Worm (Caenorhabditis elegans) whole organism, L3 larva: ENCODE results near the gene sru-44.

ENCODE experiments used
- R02D3.7 ChIP-seq: fragments of 150-350 bp; optimal IDR thresholded peaks from 2 replicates; lab custom pipeline; 2014; ENCODE audit warnings: missing biosample characterization, missing genetic modification characterization
- ZK546.5 ChIP-seq: sonication (generic microtip); optimal IDR thresholded peaks from 2 replicates; lab custom pipeline; 2017; ENCODE audit warnings: missing biosample characterization, missing genetic modification characterization
- aly-2 ChIP-seq: fragments of 150-350 bp; optimal IDR thresholded peaks from 2 replicates; lab custom pipeline; 2014; ENCODE audit warnings: missing biosample characterization, missing genetic modification characterization
- ama-1 ChIP-seq: fragments of 150-350 bp; optimal IDR thresholded peaks from 2 replicates; lab custom pipeline; 2018
- ceh-16 ChIP-seq: sonication (generic microtip); optimal IDR thresholded peaks from 2 replicates; lab custom pipeline; 2017; ENCODE audit warnings: missing biosample characterization, missing genetic modification characterization
- ceh-9 ChIP-seq: sonication (generic microtip); optimal IDR thresholded peaks from 2 replicates; lab custom pipeline; 2018; ENCODE audit warnings: missing biosample characterization, missing genetic modification characterization
- egl-27 ChIP-seq: sonication (generic microtip); optimal IDR thresholded peaks from 4 replicates; lab custom pipeline; 2017; ENCODE audit warnings: missing biosample characterization, missing genetic modification reagents, missing genetic modification characterization
- elt-1 ChIP-seq: fragments of 150-350 bp; optimal IDR thresholded peaks from 2 replicates; lab custom pipeline; 2014; ENCODE audit warnings: missing biosample characterization, missing genetic modification characterization
- elt-2 ChIP-seq: sonication (generic microtip); optimal IDR thresholded peaks from 2 replicates; lab custom pipeline; 2016; ENCODE audit warnings: missing genetic modification reagents, mild to moderate bottlenecking, missing genetic modification characterization, missing compliant biosample characterization
- fos-1 ChIP-seq: fragments of 150-350 bp; optimal IDR thresholded peaks from 2 replicates; lab custom pipeline; 2014; ENCODE audit warnings: missing biosample characterization, missing genetic modification characterization
- hmg-11 ChIP-seq: sonication (generic microtip); optimal IDR thresholded peaks from 2 replicates; lab custom pipeline; 2016; ENCODE audit warnings: missing genetic modification characterization, missing compliant biosample characterization
- lin-15B ChIP-seq: fragments of 150-350 bp; optimal IDR thresholded peaks from 2 replicates; lab custom pipeline; 2014; ENCODE audit warnings: missing biosample characterization, missing genetic modification characterization
- lin-39 ChIP-seq: fragments of 150-350 bp; optimal IDR thresholded peaks from 2 replicates; lab custom pipeline; 2018; ENCODE audit warnings: missing biosample characterization, missing genetic modification reagents, missing genetic modification characterization
- mdl-1 ChIP-seq: fragments of 150-350 bp; optimal IDR thresholded peaks from 2 replicates; lab custom pipeline; 2014; ENCODE audit warnings: missing biosample characterization, missing genetic modification characterization
- mml-1 ChIP-seq: fragments of 150-350 bp; sonication (generic microtip); optimal IDR thresholded peaks from 3 replicates; lab custom pipeline; 2014; ENCODE audit warnings: missing biosample characterization, missing genetic modification characterization
- nfya-1 ChIP-seq: sonication (generic microtip); optimal IDR thresholded peaks from 2 replicates; lab custom pipeline; 2017; ENCODE audit warnings: missing genetic modification characterization, mild to moderate bottlenecking, missing compliant biosample characterization, antibody characterized with exemption, moderate library complexity; ENCODE audit not compliant: insufficient read depth
- nhr-11 ChIP-seq: fragments of 150-350 bp; optimal IDR thresholded peaks from 2 replicates; lab custom pipeline; 2014; ENCODE audit warnings: missing biosample characterization, missing genetic modification characterization
- nhr-12 ChIP-seq: fragments of 150-350 bp; optimal IDR thresholded peaks from 2 replicates; lab custom pipeline; 2014; ENCODE audit warnings: missing biosample characterization, missing genetic modification characterization
- nhr-23 ChIP-seq: fragments of 150-350 bp; optimal IDR thresholded peaks from 2 replicates; lab custom pipeline; 2014; ENCODE audit warnings: missing biosample characterization, missing genetic modification reagents, missing genetic modification characterization
- nhr-237 ChIP-seq: fragments of 150-350 bp; optimal IDR thresholded peaks from 2 replicates; lab custom pipeline; 2014; ENCODE audit warnings: missing biosample characterization, missing genetic modification characterization
- nhr-25 ChIP-seq: sonication (generic microtip); optimal IDR thresholded peaks from 2 replicates; lab custom pipeline; 2017; ENCODE audit warnings: missing biosample characterization, missing genetic modification characterization
- nhr-43 ChIP-seq: sonication (generic microtip); optimal IDR thresholded peaks from 2 replicates; lab custom pipeline; 2016; ENCODE audit warnings: mild to moderate bottlenecking, missing genetic modification characterization, missing compliant biosample characterization; ENCODE audit not compliant: poor library complexity, severe bottlenecking
- nhr-67 ChIP-seq: fragments of 150-350 bp; optimal IDR thresholded peaks from 2 replicates; lab custom pipeline; 2014; ENCODE audit warnings: missing biosample characterization, missing genetic modification characterization
- nhr-77 ChIP-seq: fragments of 150-350 bp; optimal IDR thresholded peaks from 2 replicates; lab custom pipeline; 2014; ENCODE audit warnings: missing biosample characterization, missing genetic modification characterization
- pha-4 ChIP-seq: fragments of 150-350 bp; optimal IDR thresholded peaks from 2 replicates; lab custom pipeline; 2014; ENCODE audit warnings: missing biosample characterization, missing genetic modification reagents, missing genetic modification characterization
- pqm-1 ChIP-seq: fragments of 150-350 bp; optimal IDR thresholded peaks from 2 replicates; lab custom pipeline; 2017; ENCODE audit warnings: missing biosample characterization, missing genetic modification characterization, inconsistent platforms
- tbx-2 ChIP-seq: sonication (generic microtip); optimal IDR thresholded peaks from 2 replicates; lab custom pipeline; 2016; ENCODE audit warnings: mild to moderate bottlenecking, missing genetic modification characterization, missing compliant biosample characterization
- unc-62 ChIP-seq: fragments of 150-350 bp; sonication (generic microtip); optimal IDR thresholded peaks from 4 replicates; lab custom pipeline; 2014; ENCODE audit warnings: missing biosample characterization, missing genetic modification reagents, missing genetic modification characterization
- zag-1 ChIP-seq: fragments of 150-350 bp; optimal IDR thresholded peaks from 2 replicates; lab custom pipeline; 2014; ENCODE audit warnings: missing biosample characterization, missing genetic modification characterization
- ztf-4 ChIP-seq: fragments of 150-350 bp; optimal IDR thresholded peaks from 2 replicates; lab custom pipeline; 2014; ENCODE audit warnings: missing biosample characterization, missing genetic modification characterization

Gene sru-44

DNA sequence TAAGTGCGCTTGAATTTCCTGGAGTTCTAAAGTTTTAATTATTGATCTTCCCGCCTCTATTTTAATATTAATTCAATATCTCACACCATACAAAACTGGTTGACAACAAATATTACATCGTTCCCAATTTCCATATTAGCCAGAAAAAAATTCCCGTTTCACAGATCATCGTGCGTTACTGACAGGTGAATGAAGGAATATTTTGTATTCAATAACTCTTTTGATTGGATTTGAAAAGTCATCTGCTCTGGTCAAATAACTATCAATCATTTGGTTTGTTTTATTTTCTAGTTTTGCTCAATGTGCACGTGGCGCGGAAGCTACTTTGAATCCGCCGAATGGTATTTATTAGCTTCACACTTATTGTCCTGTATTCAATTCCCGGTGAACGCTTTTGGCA is 15.9 kb upstream of the sru-44 start, which contains the start of gene srh-139:
Gene srh-139, plus strand, starts transcription at position 301 of the 400 bp plus-strand sequence.
- no peak for TF ChIP-seq ZK546.5 (tag; lab: Kevin White, UChicago)

DNA sequence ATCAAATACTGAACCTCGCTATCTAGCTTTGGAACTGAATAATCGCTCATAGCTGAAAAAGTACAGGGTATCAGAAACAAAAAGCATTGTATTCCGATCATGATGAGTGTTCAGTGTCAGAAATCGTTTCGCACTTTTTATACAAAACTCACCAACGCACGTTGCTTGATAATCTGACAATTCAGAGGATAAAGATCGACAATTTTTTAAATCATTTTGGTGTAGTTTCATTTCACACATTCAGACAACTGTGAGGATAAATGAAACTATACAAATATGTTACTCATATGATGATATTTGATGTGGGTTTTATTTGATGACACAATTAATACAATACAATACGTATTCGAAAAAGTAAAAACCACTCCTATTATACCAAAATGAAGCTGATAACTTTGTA is 15.3 kb upstream of the sru-44 start, which contains the start of gene F57E7.2:
Gene F57E7.2, minus strand, starts transcription at position 101 of the 400 bp plus-strand sequence.
- TF ChIP-seq fos-1 (tag; lab: Kevin White, UChicago) = no peak
- TF ChIP-seq tbx-2 (tag; lab: Kevin White, UChicago) = no peak
- TF ChIP-seq nhr-237 (tag; lab: Kevin White, UChicago) = no peak
- TF ChIP-seq lin-39 = no peak
- no peak for TF ChIP-seq nhr-43 (tag; lab: Kevin White, UChicago)
- TF ChIP-seq unc-62 (GFP tag; lab: Kevin White, UChicago) = no peak
- no peak for TF ChIP-seq aly-2 (tag; lab: Kevin White, UChicago)
- TF ChIP-seq mml-1 (tag; lab: Kevin White, UChicago) = no peak
- TF ChIP-seq ceh-9 (tag; lab: Kevin White, UChicago) = no peak
- TF ChIP-seq pha-4 (tag; lab: Kevin White, UChicago) = no peak
- TF ChIP-seq nhr-12 (tag; lab: Kevin White, UChicago) = no peak

DNA sequence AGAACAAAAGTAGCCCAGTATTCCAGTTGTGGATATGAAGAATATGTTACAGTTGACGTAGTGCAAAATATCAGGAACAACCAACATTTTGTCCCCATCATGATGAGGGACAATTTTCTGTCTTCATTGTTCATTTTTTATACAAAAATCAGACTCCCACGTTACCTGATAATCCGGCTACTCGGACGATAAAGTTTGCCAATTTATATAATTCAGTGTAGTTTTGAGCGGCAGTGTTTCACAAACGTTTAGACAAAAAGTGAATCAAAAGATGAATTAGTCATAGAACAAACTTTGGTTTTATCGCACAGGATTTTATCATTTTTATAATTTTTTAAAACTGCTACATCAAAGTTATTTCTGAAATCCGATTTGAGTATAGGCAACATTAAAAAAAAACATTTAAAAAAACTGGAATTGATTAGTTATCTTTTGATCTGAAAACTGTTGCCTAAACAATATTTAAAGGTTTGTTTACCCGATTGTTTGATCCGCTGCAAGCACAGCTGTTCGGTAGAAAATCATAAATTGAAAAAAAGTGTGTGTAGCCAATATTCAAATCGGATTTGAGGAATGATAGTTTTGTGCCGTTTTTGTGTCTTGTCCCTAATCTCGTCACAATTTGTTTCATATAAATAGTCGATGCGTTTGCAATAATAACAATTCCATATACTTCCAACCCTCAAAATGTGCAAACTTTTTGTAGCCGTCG is 13.3 kb upstream of the sru-44 start, which contains the start of the genes F57E7.4 and spig-6:
Gene F57E7.4, minus strand, starts transcription at position 101 of the 712 bp plus-strand sequence.
Gene spig-6, plus strand, starts transcription at position 662 of the 712 bp plus-strand sequence.
- no peak for TF ChIP-seq pha-4 (tag; lab: Kevin White, UChicago)
- TF ChIP-seq aly-2 (tag; lab: Kevin White, UChicago) = no peak
- no peak for TF ChIP-seq ceh-16 (tag; lab: Kevin White, UChicago)
- TF ChIP-seq elt-2 (tag; lab: Kevin White, UChicago) = no peak
- TF ChIP-seq unc-62 (GFP tag; lab: Kevin White, UChicago) = no peak
- no peak for TF ChIP-seq hmg-11 (tag; lab: Kevin White, UChicago)
- TF ChIP-seq lin-39 = no peak
- no peak for TF ChIP-seq tbx-2 (tag; lab: Kevin White, UChicago)
- TF ChIP-seq R02D3.7 (tag; lab: Kevin White, UChicago) = no peak
- no peak for TF ChIP-seq nhr-67 (tag; lab: Kevin White, UChicago)

DNA sequence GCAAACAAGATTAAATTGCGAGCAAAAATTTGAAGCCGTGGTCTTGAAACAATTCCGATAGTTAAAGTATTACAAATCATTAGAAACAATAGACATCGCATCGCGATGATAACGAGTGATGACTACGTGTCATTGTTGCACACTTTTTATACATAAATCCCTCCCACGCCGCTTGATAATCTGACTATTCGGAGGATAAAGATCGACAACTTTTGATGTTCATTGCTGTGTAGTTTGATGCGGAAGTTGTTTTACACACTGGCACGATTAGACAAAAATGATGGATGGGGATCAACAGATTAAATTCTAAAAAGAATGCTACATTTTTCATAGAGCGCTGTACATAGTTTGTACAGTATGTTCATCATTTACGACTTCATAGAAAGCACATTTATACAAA is 11.5 kb upstream of the sru-44 start, which contains the start of gene T08G3.11:
Gene T08G3.11, minus strand, starts transcription at position 101 of the 400 bp plus-strand sequence.
- no peak for TF ChIP-seq nhr-23 (tag; lab: Kevin White, UChicago)
- no peak for TF ChIP-seq elt-1
- no peak for TF ChIP-seq mdl-1
- no peak for TF ChIP-seq nhr-11 (tag; lab: Kevin White, UChicago)
- TF ChIP-seq pqm-1 = no peak
- no peak for TF ChIP-seq hmg-11 (tag; lab: Kevin White, UChicago)
- no peak for TF ChIP-seq ama-1
- no peak for TF ChIP-seq nhr-237 (tag; lab: Kevin White, UChicago)
- no peak for TF ChIP-seq unc-62 (GFP tag; lab: Kevin White, UChicago)
- no peak for TF ChIP-seq ZK546.5 (tag; lab: Kevin White, UChicago)

ce11 chrV:16471995-16472563 is 4.3 kb upstream of the sru-44 start, which contains the start of gene srw-35:
srw-35 (plus strand) TSS chrV:16472513.
- no peak for TF ChIP-seq nhr-43 (tag; lab: Kevin White, UChicago)
- no peak for TF ChIP-seq unc-62 (GFP tag; lab: Kevin White, UChicago)
- no peak for TF ChIP-seq egl-27
- TF ChIP-seq ceh-9 (tag; lab: Kevin White, UChicago) = no peak
- no peak for TF ChIP-seq ZK546.5 (tag; lab: Kevin White, UChicago)
- no peak for TF ChIP-seq nhr-77 (tag; lab: Kevin White, UChicago)
- TF ChIP-seq hmg-11 (tag; lab: Kevin White, UChicago) = no peak
- no peak for TF ChIP-seq nhr-25 (tag; lab: Kevin White, UChicago)
- TF ChIP-seq mdl-1 = no peak
- TF ChIP-seq ztf-4 (tag; lab: Kevin White, UChicago) = no peak
- no peak for TF ChIP-seq zag-1
- TF ChIP-seq nhr-23 (tag; lab: Kevin White, UChicago) = no peak
- TF ChIP-seq nhr-12 (tag; lab: Kevin White, UChicago) = no peak
- TF ChIP-seq nfya-1 (tag; lab: Kevin White, UChicago) = no peak
- no peak for TF ChIP-seq tbx-2 (tag; lab: Kevin White, UChicago)
- TF ChIP-seq fos-1 (tag; lab: Kevin White, UChicago) = no peak
- no peak for TF ChIP-seq lin-39
- no peak for TF ChIP-seq lin-15B (tag; lab: Kevin White, UChicago)
